Fruit fly (Drosophila melanogaster) whole organism, adult: ENCODE measurements around the gene Ziz.

Source experiments
- CG33017 ChIP-seq: fragments of 200-800 bp; sonication (Bioruptor generic); optimal IDR thresholded peaks from 2 replicates; lab custom pipeline; 2018; ENCODE audit warnings: missing biosample characterization, mild to moderate bottlenecking, missing genetic modification characterization, moderate library complexity
- Mnt ChIP-seq: fragments of 200-800 bp; sonication (Bioruptor generic); optimal IDR thresholded peaks from 2 replicates; lab custom pipeline; 2016; ENCODE audit warnings: missing biosample characterization, mild to moderate bottlenecking, missing genetic modification characterization
- ovo ChIP-seq: fragments of 200-800 bp; sonication (Bioruptor generic); optimal IDR thresholded peaks from 2 replicates; lab custom pipeline; 2016; ENCODE audit warnings: missing biosample characterization, missing genetic modification characterization
- pad ChIP-seq: fragments of 200-800 bp; sonication (Bioruptor generic); optimal IDR thresholded peaks from 3 replicates; lab custom pipeline; 2017; ENCODE audit warnings: missing biosample characterization, missing genetic modification characterization, mild to moderate bottlenecking, moderate library complexity, missing genetic modification reagents
- tj ChIP-seq: fragments of 200-800 bp; sonication (Bioruptor generic); optimal IDR thresholded peaks from 3 replicates; lab custom pipeline; 2017; ENCODE audit warnings: missing biosample characterization, mild to moderate bottlenecking, missing genetic modification characterization, moderate library complexity
- toe ChIP-seq: fragments of 200-800 bp; sonication (Bioruptor generic); optimal IDR thresholded peaks from 2 replicates; lab custom pipeline; 2016; ENCODE audit warnings: missing biosample characterization, missing genetic modification characterization

DNA sequence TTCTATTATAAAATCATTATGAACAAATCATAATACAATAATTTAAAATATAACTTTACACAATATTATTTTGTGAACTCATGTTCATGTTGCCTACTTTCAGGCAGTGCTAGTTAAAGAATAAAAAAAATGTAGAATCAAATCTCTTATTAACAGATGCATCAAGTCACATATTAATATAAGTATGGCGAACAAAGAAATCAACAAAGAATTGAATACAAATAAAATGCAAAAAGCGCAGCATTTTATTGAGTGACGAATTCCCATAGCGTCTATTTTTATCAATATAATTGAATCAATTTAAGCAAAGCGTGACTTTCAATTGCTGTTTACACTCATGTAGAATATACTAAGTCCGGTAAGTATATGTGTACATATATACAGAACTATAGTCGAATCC lies 48.3 kb downstream of the Ziz start:
- no peak for TF ChIP-seq tj
- no peak for TF ChIP-seq toe (GFP tag; lab: Kevin White, UChicago)
- no peak for TF ChIP-seq Mnt (GFP tag; lab: Kevin White, UChicago)
- TF ChIP-seq ovo (GFP tag; lab: Kevin White, UChicago) = no peak
- no peak for TF ChIP-seq CG33017 (tag; lab: Kevin White, UChicago)
- TF ChIP-seq pad (GFP tag; lab: Kevin White, UChicago) = no peak
